Fruit fly (Drosophila melanogaster) whole organism, adult: ENCODE measurements around the gene Drice.

Experiments used
- CG7101 ChIP-seq: fragments of 200-800 bp; sonication (Bioruptor generic); optimal IDR thresholded peaks from 2 replicates; lab custom pipeline; 2018; ENCODE audit warnings: missing biosample characterization, mild to moderate bottlenecking, missing genetic modification characterization, moderate library complexity
- cic ChIP-seq: fragments of 200-800 bp; sonication (Bioruptor generic); optimal IDR thresholded peaks from 2 replicates; lab custom pipeline; 2017; ENCODE audit warnings: missing biosample characterization, mild to moderate bottlenecking, missing genetic modification characterization, moderate library complexity
- toe ChIP-seq: fragments of 200-800 bp; sonication (Bioruptor generic); optimal IDR thresholded peaks from 2 replicates; lab custom pipeline; 2016; ENCODE audit warnings: missing biosample characterization, missing genetic modification characterization

dm6 chr3R:29758734-29759131 is 40.7 kb upstream of the Drice start:
- TF ChIP-seq CG7101 (tag; lab: Kevin White, UChicago) = no peak
- TF ChIP-seq toe (GFP tag; lab: Kevin White, UChicago) = no peak
- no peak for TF ChIP-seq cic (GFP tag; lab: Kevin White, UChicago)
